Worm (Caenorhabditis elegans): Measurements from ENCODE around the gene plst-1.

ce11 chrIV:1251242-1251911 lies 38.0 kb upstream of the plst-1 start, which contains the start of the genes clec-166 and F38A1.6:
- no peak for TF ChIP-seq mxl-1 (tag; optimal IDR thresholded peaks at IDR 0.05)
- no peak for TF ChIP-seq rcor-1 (GFP tag; IDR thresholded peaks at IDR 0.05)
- no peak for TF ChIP-seq lin-40 (tag; optimal IDR thresholded peaks at IDR 0.05)
- no peak for TF ChIP-seq ceh-100 (GFP tag; IDR thresholded peaks at IDR 0.05)
- TF ChIP-seq ekl-4 (GFP tag; IDR thresholded peaks at IDR 0.05) = no peak
- no peak for TF ChIP-seq F52B5.7 (tag; optimal IDR thresholded peaks at IDR 0.05)
- no peak for TF ChIP-seq B0035.1 (tag; optimal IDR thresholded peaks at IDR 0.05)
- TF ChIP-seq ztf-28 (GFP tag; IDR thresholded peaks at IDR 0.05) = no peak
- no peak for TF ChIP-seq cebp-2 (GFP tag; IDR thresholded peaks at IDR 0.05)
- no peak for TF ChIP-seq snpc-4 (GFP tag; optimal IDR thresholded peaks at IDR 0.05)
- no peak for TF ChIP-seq snpc-4 (tag; optimal IDR thresholded peaks at IDR 0.05)
- TF ChIP-seq nhr-27 (tag; optimal IDR thresholded peaks at IDR 0.05) = no peak
- no peak for TF ChIP-seq F49E8.2 (tag; optimal IDR thresholded peaks at IDR 0.05; ENCODE audit: insufficient read depth)
- no peak for TF ChIP-seq gei-17 (GFP tag; optimal IDR thresholded peaks at IDR 0.05)
- TF ChIP-seq ama-1 (optimal IDR thresholded peaks at IDR 0.05) = no peak
- no peak for TF ChIP-seq ama-1 (GFP tag; optimal IDR thresholded peaks at IDR 0.05)
